Fruit fly (Drosophila melanogaster) Kc167 (cell line): ENCODE results near the gene PGRP-LC.

ENCODE experiments used
- Myc ChIP-seq: fragments of >200 bp; optimal IDR thresholded peaks from 2 replicates; lab custom pipeline; 2017; ENCODE audit warnings: missing external identifiers
- h ChIP-seq: fragments of >200 bp; optimal IDR thresholded peaks from 3 replicates; lab custom pipeline; 2018; ENCODE audit warnings: missing external identifiers
- psq ChIP-seq: fragments of >200 bp; optimal IDR thresholded peaks from 2 replicates; lab custom pipeline; 2017; ENCODE audit warnings: missing external identifiers
- ttk ChIP-seq: sonication (Bioruptor generic); optimal IDR thresholded peaks from 2 replicates; lab custom pipeline; 2017; ENCODE audit warnings: missing external identifiers

dm6 chr3L:9381602-9382001 is 43.0 kb downstream of the PGRP-LC start, which contains the start of gene Hsp23:
- TF ChIP-seq psq (lab: Kevin White, UChicago), result no peak
- no peak for TF ChIP-seq h (lab: Kevin White, UChicago)
- TF ChIP-seq ttk (lab: Kevin White, UChicago), result no peak
- no peak for TF ChIP-seq Myc (lab: Kevin White, UChicago)
